Worm (Caenorhabditis elegans) whole organism, early embryonic: ENCODE data around the gene W03B1.9.

Experiments used
- B0310.2 ChIP-seq: sonication (generic microtip); optimal IDR thresholded peaks from 2 replicates; lab custom pipeline; 2016; ENCODE audit warnings: mild to moderate bottlenecking, missing genetic modification characterization, missing compliant biosample characterization
- F13C5.2 ChIP-seq: sonication (generic microtip); optimal IDR thresholded peaks from 2 replicates; lab custom pipeline; 2017; ENCODE audit warnings: mild to moderate bottlenecking, missing genetic modification characterization, inconsistent platforms, missing compliant biosample characterization
- ama-1 ChIP-seq: fragments of 150-350 bp; optimal IDR thresholded peaks from 2 replicates; lab custom pipeline; 2014
- ceh-36 ChIP-seq: sonication (generic microtip); optimal IDR thresholded peaks from 2 replicates; lab custom pipeline; 2016; ENCODE audit warnings: missing genetic modification characterization, inconsistent platforms, missing compliant biosample characterization
- flt-1 ChIP-seq: fragments of 200-800 bp; sonication (Bioruptor generic); IDR thresholded peaks from 2 replicates; pipeline ENCODE4 v1.3.6; 2022; ENCODE audit warnings: missing genetic modification characterization, missing compliant biosample characterization
- hmbx-1 ChIP-seq: sonication (generic microtip); optimal IDR thresholded peaks from 2 replicates; lab custom pipeline; 2016; ENCODE audit warnings: mild to moderate bottlenecking, missing genetic modification characterization, missing compliant biosample characterization
- hmg-4 ChIP-seq: fragments of 200-800 bp; sonication (Bioruptor generic); optimal IDR thresholded peaks from 2 replicates; lab custom pipeline; 2018; ENCODE audit warnings: mild to moderate bottlenecking, missing genetic modification characterization, missing compliant biosample characterization
- hnd-1 ChIP-seq: sonication (generic microtip); optimal IDR thresholded peaks from 2 replicates; lab custom pipeline; 2016; ENCODE audit warnings: missing genetic modification characterization, missing compliant biosample characterization
- pes-1 ChIP-seq: fragments of 200-800 bp; sonication (Bioruptor generic); IDR thresholded peaks from 2 replicates; pipeline ENCODE4 v1.3.6; 2022; ENCODE audit warnings: missing genetic modification reagents, missing genetic modification characterization, missing compliant biosample characterization
- scrt-1 ChIP-seq: fragments of 200-800 bp; sonication (Bioruptor generic); IDR thresholded peaks from 2 replicates; pipeline ENCODE4 v1.3.6; 2022; ENCODE audit warnings: missing genetic modification characterization, missing compliant biosample characterization
- sea-1 ChIP-seq: fragments of 200-800 bp; sonication (Bioruptor generic); conservative IDR thresholded peaks from 2 replicates; pipeline ENCODE4 v1.3.6; 2022; ENCODE audit warnings: missing genetic modification characterization, missing compliant biosample characterization
- tbx-11 ChIP-seq: fragments of 200-800 bp; sonication (Bioruptor generic); IDR thresholded peaks from 2 replicates; pipeline ENCODE4 v1.3.6; 2022; ENCODE audit warnings: missing genetic modification characterization, missing compliant biosample characterization
- tbx-37 ChIP-seq: fragments of 200-800 bp; sonication (Bioruptor generic); conservative IDR thresholded peaks from 2 replicates; pipeline ENCODE4 v1.3.6; 2022; ENCODE audit warnings: missing genetic modification reagents, missing genetic modification characterization, missing compliant biosample characterization

DNA sequence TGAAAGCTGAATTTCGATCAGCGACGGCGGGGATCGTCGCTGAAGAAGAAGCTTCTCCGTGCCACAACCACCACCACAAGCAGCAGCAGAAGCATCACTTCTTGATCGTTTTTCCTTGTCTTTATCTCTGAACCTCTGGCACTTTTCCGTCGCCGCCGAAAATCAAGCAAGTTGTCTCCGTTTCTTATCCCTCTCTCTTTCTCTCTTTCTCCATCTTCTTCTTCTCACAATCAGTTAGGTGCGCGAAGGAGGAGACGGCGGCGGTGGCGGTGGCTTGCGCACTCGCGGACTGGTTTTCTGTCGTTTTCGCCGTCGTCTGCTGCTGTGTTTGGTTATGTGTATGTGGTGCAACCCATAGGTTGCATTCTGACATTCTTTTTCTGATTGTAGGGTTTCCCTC is 41.6 kb upstream of the W03B1.9 start:
- TF ChIP-seq ama-1 (lab: Kevin White, UChicago) (no peak), flt-1 (GFP tag; lab: Robert Waterston, UW) (no peak), hmbx-1 (tag; lab: Kevin White, UChicago) (no peak), tbx-37 (GFP tag; lab: Robert Waterston, UW) (no peak), hmg-4 (GFP tag; lab: Kevin White, UChicago) (peak; percentile 32), tbx-11 (no peak), sea-1 (GFP tag; lab: Robert Waterston, UW) (no peak), ceh-36 (no peak), scrt-1 (GFP tag; lab: Robert Waterston, UW) (no peak), hnd-1 (no peak), F13C5.2 (tag; lab: Kevin White, UChicago) (no peak), B0310.2 (tag; lab: Kevin White, UChicago) (no peak), pes-1 (no peak)
